Worm (Caenorhabditis elegans): Measurements from ENCODE around the gene clec-135.

Gene clec-135

DNA sequence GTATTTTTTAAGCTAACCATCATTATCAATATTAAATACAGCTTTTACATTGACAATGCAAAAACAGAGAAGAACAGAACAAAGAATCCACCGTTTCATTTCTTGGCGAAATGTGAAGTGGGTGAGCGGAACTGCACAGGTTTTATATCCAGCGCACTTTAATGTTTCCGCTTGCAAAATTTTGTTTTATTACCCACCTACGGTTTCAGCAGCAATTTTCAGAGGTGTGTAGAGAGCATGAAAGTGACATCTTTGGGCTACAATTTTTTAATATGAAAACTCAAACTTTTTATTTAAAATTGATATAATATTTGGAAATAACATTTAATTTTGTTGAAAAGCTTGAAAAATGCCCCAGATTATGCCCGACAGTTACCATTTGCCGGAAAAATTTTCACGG lies at the start of gene clec-135:
Gene clec-135 (minus strand): TSS at position 101 of the 400 bp plus-strand sequence.
- TF ChIP-seq nhr-129 (tag; optimal IDR thresholded peaks at IDR 0.05) (no peak), sma-9 (GFP tag; optimal IDR thresholded peaks at IDR 0.05) (no peak), sma-9 (tag; optimal IDR thresholded peaks at IDR 0.05) (no peak), snpc-4 (tag; optimal IDR thresholded peaks at IDR 0.05) (no peak), skn-1 (tag; optimal IDR thresholded peaks at IDR 0.05) (no peak), sem-4 (tag; optimal IDR thresholded peaks at IDR 0.05) (no peak), lin-39 (tag; optimal IDR thresholded peaks at IDR 0.05) (no peak), unc-55 (GFP tag; optimal IDR thresholded peaks at IDR 0.05) (no peak)

DNA sequence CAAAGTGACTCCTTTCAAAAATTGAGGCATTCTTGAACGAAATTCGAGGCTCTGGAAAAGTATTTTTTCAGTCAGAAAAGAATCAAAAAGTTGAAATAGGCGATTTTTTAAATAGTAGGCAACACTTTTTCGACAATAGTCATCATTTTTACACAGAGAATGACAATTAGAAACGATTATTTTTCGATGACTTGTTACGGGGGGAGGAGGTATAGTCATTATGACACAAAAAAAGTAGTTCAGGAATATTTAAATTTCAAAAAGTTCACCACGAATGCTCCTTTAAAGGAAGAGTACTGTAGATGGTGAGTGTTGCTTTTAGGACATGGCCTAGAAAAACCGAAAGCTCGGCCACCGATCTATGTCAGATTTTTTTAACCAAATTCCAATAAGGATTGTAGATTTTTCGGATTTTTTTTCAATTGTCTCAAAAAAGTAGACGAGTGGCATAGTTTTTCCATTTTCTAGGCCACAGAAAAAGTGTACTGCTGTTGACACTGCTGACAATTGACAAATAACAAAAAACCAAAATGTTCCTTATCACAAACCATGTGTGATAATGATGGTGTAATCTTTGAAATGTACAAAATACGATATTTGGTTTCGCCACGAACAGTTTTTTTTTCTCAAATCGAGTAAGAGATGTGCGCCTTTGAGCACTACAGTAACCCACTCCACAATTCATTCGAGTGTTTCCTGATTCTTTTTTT lies 48.5 kb upstream of the clec-135 start, which contains the start of gene Y52E8A.3:
Gene Y52E8A.3 (minus strand): TSS at position 51 of the 710 bp plus-strand sequence.
- TF ChIP-seq unc-39 (tag; optimal IDR thresholded peaks at IDR 0.05) (no peak), elt-1 (tag; optimal IDR thresholded peaks at IDR 0.05) (no peak), nhr-23 (tag; optimal IDR thresholded peaks at IDR 0.05) (no peak), nhr-129 (tag; optimal IDR thresholded peaks at IDR 0.05) (no peak), aly-2 (tag; optimal IDR thresholded peaks at IDR 0.05) (no peak), unc-55 (GFP tag; optimal IDR thresholded peaks at IDR 0.05) (no peak), nhr-21 (tag; optimal IDR thresholded peaks at IDR 0.05) (no peak), nhr-12 (tag; optimal IDR thresholded peaks at IDR 0.05) (no peak), ztf-1 (GFP tag; conservative IDR thresholded peaks at IDR 0.05) (no peak)

DNA sequence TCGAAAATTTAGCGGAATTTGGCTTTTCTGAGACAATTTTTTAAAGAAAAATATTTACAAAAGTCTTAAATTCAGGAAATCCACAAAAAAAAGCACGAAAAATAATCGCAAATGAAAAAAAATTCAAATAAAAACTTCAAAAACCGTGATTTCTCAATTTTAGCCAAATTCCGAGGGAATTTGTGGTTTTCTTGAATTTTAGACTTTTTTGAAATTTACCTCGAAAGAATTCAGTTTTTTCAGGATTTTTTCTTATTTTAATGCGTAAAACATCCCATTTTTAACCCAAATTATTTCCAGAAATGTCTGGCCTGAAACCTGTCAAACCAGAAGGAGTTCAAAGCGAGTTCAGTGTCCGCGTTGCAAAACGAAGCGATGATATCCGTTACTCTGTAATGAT lies 42.7 kb upstream of the clec-135 start, which contains the start of gene gtf-2F1:
Gene gtf-2F1 (plus strand): TSS at position 301 of the 400 bp plus-strand sequence.
- TF ChIP-seq Y55F3AM.14 (GFP tag; optimal IDR thresholded peaks at IDR 0.05), result no peak
- no peak for TF ChIP-seq alr-1 (tag; optimal IDR thresholded peaks at IDR 0.05)
- TF ChIP-seq ceh-16 (tag; optimal IDR thresholded peaks at IDR 0.05), result no peak
- no peak for TF ChIP-seq skn-1 (tag; optimal IDR thresholded peaks at IDR 0.05)
- no peak for TF ChIP-seq sem-4 (tag; optimal IDR thresholded peaks at IDR 0.05)

DNA sequence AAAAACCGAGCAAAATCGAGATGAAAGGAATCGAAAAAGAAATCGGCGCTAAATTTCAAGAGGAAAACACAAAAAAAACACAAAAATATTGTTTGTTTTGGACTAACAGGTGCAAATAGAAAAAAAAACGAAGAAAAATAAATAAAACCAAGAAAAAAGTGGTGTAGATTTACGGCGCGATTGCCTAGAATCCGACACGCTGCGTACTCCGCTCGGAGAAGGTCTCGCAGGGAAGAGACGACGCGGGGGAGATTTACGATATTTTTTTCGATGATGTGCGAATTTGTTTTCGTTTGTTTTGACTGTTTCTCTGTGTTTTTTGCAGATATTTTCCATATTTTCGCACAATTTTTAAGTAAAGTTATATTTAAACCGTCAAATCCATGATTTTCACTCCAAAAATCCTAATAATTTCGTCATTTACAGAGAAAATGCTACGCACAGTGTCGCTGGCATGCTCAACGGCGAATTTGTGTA lies 40.7 kb upstream of the clec-135 start, which contains the start of gene sco-1:
Gene sco-1 (plus strand): TSS at position 427 of the 477 bp plus-strand sequence.
- no peak for TF ChIP-seq nhr-11 (tag; optimal IDR thresholded peaks at IDR 0.05)
- peak; percentile 94 for TF ChIP-seq sem-4 (tag; optimal IDR thresholded peaks at IDR 0.05)
- TF ChIP-seq ama-1 (optimal IDR thresholded peaks at IDR 0.05), result peak; percentile 63
- peak; percentile 98 for TF ChIP-seq sma-9 (GFP tag; optimal IDR thresholded peaks at IDR 0.05)
- no peak for TF ChIP-seq sma-9 (tag; optimal IDR thresholded peaks at IDR 0.05)
- no peak for TF ChIP-seq unc-39 (tag; optimal IDR thresholded peaks at IDR 0.05)
- peak; percentile 74 for TF ChIP-seq blmp-1 (tag; optimal IDR thresholded peaks at IDR 0.05; ENCODE audit: insufficient read depth)
- peak; percentile 97 for TF ChIP-seq lin-13 (GFP tag; optimal IDR thresholded peaks at IDR 0.05)
- TF ChIP-seq lsy-2 (tag; optimal IDR thresholded peaks at IDR 0.05), result peak; percentile 93 to 97
- TF ChIP-seq ZK546.5 (tag; optimal IDR thresholded peaks at IDR 0.05), result peak; percentile 72
- peak; percentile 94 for TF ChIP-seq nhr-21 (tag; optimal IDR thresholded peaks at IDR 0.05)
- TF ChIP-seq nhr-12 (tag; optimal IDR thresholded peaks at IDR 0.05), result peak; percentile 34
- TF ChIP-seq ztf-1 (GFP tag; conservative IDR thresholded peaks at IDR 0.05), result no peak
- peak; percentile 32 for TF ChIP-seq ztf-11 (tag; optimal IDR thresholded peaks at IDR 0.05)
- no peak for TF ChIP-seq elt-1 (tag; optimal IDR thresholded peaks at IDR 0.05)
- TF ChIP-seq ceh-82 (tag; optimal IDR thresholded peaks at IDR 0.05), result no peak
- peak; percentile 95 for TF ChIP-seq ceh-16 (tag; optimal IDR thresholded peaks at IDR 0.05)
- TF ChIP-seq egl-27 (tag; optimal IDR thresholded peaks at IDR 0.05), result peak; percentile 95
- no peak for TF ChIP-seq mbf-1 (tag; optimal IDR thresholded peaks at IDR 0.05)
- peak; percentile 94 for TF ChIP-seq F13H6.1 (tag; optimal IDR thresholded peaks at IDR 0.05)
- TF ChIP-seq gmeb-1 (tag; optimal IDR thresholded peaks at IDR 0.05), result peak; percentile 93
- TF ChIP-seq lin-39 (tag; optimal IDR thresholded peaks at IDR 0.05), result no peak
- peak; percentile 96 for TF ChIP-seq lin-11 (tag; optimal IDR thresholded peaks at IDR 0.05)
- peak; percentile 79 for TF ChIP-seq nhr-129 (tag; optimal IDR thresholded peaks at IDR 0.05)
- peak; percentile 97 for TF ChIP-seq crh-2 (tag; optimal IDR thresholded peaks at IDR 0.05)
- TF ChIP-seq sma-3 (GFP tag; optimal IDR thresholded peaks at IDR 0.05), result peak; percentile 98
- TF ChIP-seq aly-2 (tag; optimal IDR thresholded peaks at IDR 0.05), result no peak
- TF ChIP-seq C34F6.9 (tag; optimal IDR thresholded peaks at IDR 0.05), result peak; percentile 95
- no peak for TF ChIP-seq nhr-23 (tag; optimal IDR thresholded peaks at IDR 0.05)
- no peak for TF ChIP-seq alr-1 (tag; optimal IDR thresholded peaks at IDR 0.05)
- peak; percentile 4 for TF ChIP-seq skn-1 (tag; optimal IDR thresholded peaks at IDR 0.05)
- TF ChIP-seq elt-3 (tag; optimal IDR thresholded peaks at IDR 0.05), result no peak
- TF ChIP-seq mab-5 (tag; optimal IDR thresholded peaks at IDR 0.05), result peak; percentile 95
- TF ChIP-seq zag-1 (tag; optimal IDR thresholded peaks at IDR 0.05), result peak; percentile 56
- TF ChIP-seq R02D3.7 (tag; optimal IDR thresholded peaks at IDR 0.05), result peak; percentile 100
- peak; percentile 91 for TF ChIP-seq fos-1 (tag; optimal IDR thresholded peaks at IDR 0.05)
- TF ChIP-seq snpc-4 (tag; optimal IDR thresholded peaks at IDR 0.05), result peak; percentile 85
- peak; percentile 84 for TF ChIP-seq Y55F3AM.14 (GFP tag; optimal IDR thresholded peaks at IDR 0.05)
- peak; percentile 96 for TF ChIP-seq nhr-25 (tag; optimal IDR thresholded peaks at IDR 0.05)
- peak; percentile 82 for TF ChIP-seq unc-62 (GFP tag; optimal IDR thresholded peaks at IDR 0.05)
- TF ChIP-seq nhr-6 (tag; optimal IDR thresholded peaks at IDR 0.05), result peak; percentile 81
- peak; percentile 60 for TF ChIP-seq nhr-237 (tag; optimal IDR thresholded peaks at IDR 0.05)
